Fruit fly (Drosophila melanogaster) whole organism: ENCODE data around the gene Pburs.

Experiments
- EcR ChIP-seq, 2 experiments: fragments of >200 bp; optimal IDR thresholded peaks; 2 replicates each; lab custom pipeline; 2017; ENCODE audit warnings: missing biosample characterization in 2 of 2, missing genetic modification characterization in 2 of 2, missing genetic modification reagents in 2 of 2
- usp ChIP-seq: fragments of >200 bp; optimal IDR thresholded peaks from 2 replicates; lab custom pipeline; 2017; ENCODE audit warnings: missing biosample characterization, missing genetic modification characterization, mixed read lengths

DNA sequence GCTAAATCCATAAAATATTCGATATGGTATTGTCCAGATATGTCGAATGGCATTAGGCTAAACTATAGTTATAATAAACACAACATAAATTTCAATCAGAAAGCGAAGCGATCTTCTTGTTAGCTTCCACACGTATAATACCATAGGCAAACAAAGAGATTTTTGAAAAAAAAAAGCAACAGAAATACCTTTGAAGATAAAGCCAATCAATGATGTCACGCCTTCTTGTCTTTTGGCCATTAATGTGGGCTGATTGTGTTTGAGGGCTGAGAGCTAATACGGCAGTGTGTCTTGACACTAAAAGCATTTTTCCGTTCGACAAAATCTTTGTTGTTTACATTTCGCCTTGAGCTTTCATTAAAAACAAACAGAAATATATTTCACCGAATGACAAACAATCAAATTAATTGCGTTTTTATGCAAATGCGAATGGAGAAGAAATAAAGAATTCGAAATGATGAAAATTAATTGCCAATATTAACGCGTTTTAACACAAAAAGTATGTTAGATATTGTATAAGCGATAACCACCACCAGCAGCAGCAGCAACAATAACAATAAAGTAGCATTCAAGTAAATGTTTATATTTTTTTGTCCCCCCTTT lies 2.7 kb downstream of the Pburs start:
- TF ChIP-seq usp (GFP tag; lab: Kevin White, UChicago) (no peak), EcR (GFP tag; optimal IDR thresholded peaks at IDR 0.05; lab: Kevin White, UChicago) (no peak)
